Worm (Caenorhabditis elegans) whole organism, L2 larva: Measurements from ENCODE around the gene srw-85.
A peak's percentile ranks its signal among the peaks of the same experiment; 100 is the strongest.

ENCODE experiments used
- C34F6.9 ChIP-seq: fragments of 150-350 bp; optimal IDR thresholded peaks from 2 replicates; lab custom pipeline; 2014; ENCODE audit warnings: missing biosample characterization, missing genetic modification characterization
- R02D3.7 ChIP-seq: fragments of 150-350 bp; optimal IDR thresholded peaks from 2 replicates; lab custom pipeline; 2014; ENCODE audit warnings: missing biosample characterization, missing genetic modification characterization
- Y55F3AM.14 ChIP-seq: fragments of 200-800 bp; sonication (Bioruptor generic); optimal IDR thresholded peaks from 2 replicates; lab custom pipeline; 2018; ENCODE audit warnings: mild to moderate bottlenecking, missing genetic modification characterization, missing compliant biosample characterization
- aly-2 ChIP-seq: fragments of 150-350 bp; optimal IDR thresholded peaks from 2 replicates; lab custom pipeline; 2014; ENCODE audit warnings: missing biosample characterization, missing genetic modification characterization
- ama-1 ChIP-seq: fragments of 150-350 bp; optimal IDR thresholded peaks from 2 replicates; lab custom pipeline; 2018; ENCODE audit warnings: inconsistent platforms
- ceh-16 ChIP-seq: fragments of 150-350 bp; optimal IDR thresholded peaks from 2 replicates; lab custom pipeline; 2014; ENCODE audit warnings: missing biosample characterization, missing genetic modification characterization
- crh-2 ChIP-seq: sonication (generic microtip); optimal IDR thresholded peaks from 2 replicates; lab custom pipeline; 2017; ENCODE audit warnings: missing biosample characterization, missing genetic modification characterization
- egl-27 ChIP-seq: sonication (generic microtip); optimal IDR thresholded peaks from 3 replicates; lab custom pipeline; 2017; ENCODE audit warnings: missing biosample characterization, missing genetic modification reagents, missing genetic modification characterization
- gmeb-1 ChIP-seq: fragments of 150-350 bp; optimal IDR thresholded peaks from 2 replicates; lab custom pipeline; 2014; ENCODE audit warnings: missing biosample characterization, missing genetic modification characterization
- lin-13 ChIP-seq: fragments of 150-350 bp; optimal IDR thresholded peaks from 2 replicates; lab custom pipeline; 2014; ENCODE audit warnings: missing biosample characterization, missing genetic modification reagents, missing genetic modification characterization
- lin-39 ChIP-seq: fragments of 150-350 bp; optimal IDR thresholded peaks from 2 replicates; lab custom pipeline; 2014; ENCODE audit warnings: missing biosample characterization, missing genetic modification reagents, missing genetic modification characterization
- lsy-2 ChIP-seq, 2 experiments: fragments of 150-350 bp in 1 of 2; sonication (generic microtip) in 1 of 2; optimal IDR thresholded peaks; 2 replicates each; lab custom pipeline; 2014 to 2017; ENCODE audit warnings: missing biosample characterization in 2 of 2, missing genetic modification characterization in 2 of 2
- mab-5 ChIP-seq: fragments of 150-350 bp; optimal IDR thresholded peaks from 2 replicates; lab custom pipeline; 2014; ENCODE audit warnings: missing biosample characterization, missing genetic modification characterization
- mbf-1 ChIP-seq: sonication (generic microtip); optimal IDR thresholded peaks from 2 replicates; lab custom pipeline; 2017; ENCODE audit warnings: missing biosample characterization, missing genetic modification characterization
- mdl-1 ChIP-seq, 2 experiments: fragments of 150-350 bp in 1 of 2; sonication (generic microtip) in 1 of 2; optimal IDR thresholded peaks; 2 replicates each; lab custom pipeline; 2017; ENCODE audit warnings: missing biosample characterization in 2 of 2, missing genetic modification characterization in 2 of 2
- nhr-10 ChIP-seq: sonication (generic microtip); optimal IDR thresholded peaks from 2 replicates; lab custom pipeline; 2017; ENCODE audit warnings: missing biosample characterization, missing genetic modification characterization
- nhr-11 ChIP-seq: fragments of 150-350 bp; optimal IDR thresholded peaks from 2 replicates; lab custom pipeline; 2014; ENCODE audit warnings: missing biosample characterization, missing genetic modification characterization
- nhr-129 ChIP-seq: fragments of 150-350 bp; optimal IDR thresholded peaks from 2 replicates; lab custom pipeline; 2014; ENCODE audit warnings: missing biosample characterization, missing genetic modification characterization
- nhr-23 ChIP-seq: fragments of 150-350 bp; optimal IDR thresholded peaks from 2 replicates; lab custom pipeline; 2014; ENCODE audit warnings: missing biosample characterization, missing genetic modification reagents, missing genetic modification characterization
- nhr-25 ChIP-seq: fragments of 150-350 bp; sonication (generic microtip); optimal IDR thresholded peaks from 3 replicates; lab custom pipeline; 2014; ENCODE audit warnings: missing biosample characterization, missing genetic modification characterization
- nhr-6 ChIP-seq: fragments of 150-350 bp; optimal IDR thresholded peaks from 2 replicates; lab custom pipeline; 2014; ENCODE audit warnings: missing biosample characterization, missing genetic modification characterization
- sem-4 ChIP-seq: fragments of 150-350 bp; optimal IDR thresholded peaks from 2 replicates; lab custom pipeline; 2014; ENCODE audit warnings: missing biosample characterization, missing genetic modification reagents, missing genetic modification characterization
- sma-3 ChIP-seq: sonication (generic microtip); optimal IDR thresholded peaks from 2 replicates; lab custom pipeline; 2016; ENCODE audit warnings: missing genetic modification reagents, missing genetic modification characterization, missing compliant biosample characterization
- sma-9 ChIP-seq, 2 experiments: fragments of 150-350 bp in 1 of 2; sonication (generic microtip) in 1 of 2; optimal IDR thresholded peaks; 2 replicates each; lab custom pipeline; 2014 to 2016; ENCODE audit warnings: missing genetic modification characterization in 2 of 2, mild to moderate bottlenecking in 1 of 2, missing biosample characterization in 1 of 2, missing compliant biosample characterization in 1 of 2, missing genetic modification reagents in 1 of 2, moderate library complexity in 1 of 2
- snpc-4 ChIP-seq: fragments of 150-350 bp; optimal IDR thresholded peaks from 2 replicates; lab custom pipeline; 2014; ENCODE audit warnings: missing biosample characterization, missing genetic modification characterization
- unc-55 ChIP-seq: fragments of 150-350 bp; sonication (generic microtip); optimal IDR thresholded peaks from 3 replicates; lab custom pipeline; 2014; ENCODE audit warnings: missing biosample characterization, missing genetic modification reagents, missing genetic modification characterization
- zag-1 ChIP-seq: fragments of 150-350 bp; optimal IDR thresholded peaks from 2 replicates; lab custom pipeline; 2014; ENCODE audit warnings: missing biosample characterization, missing genetic modification characterization
- ztf-1 ChIP-seq: fragments of 200-800 bp; sonication (Bioruptor generic); conservative IDR thresholded peaks from 2 replicates; pipeline ENCODE4 v1.3.6; 2022; ENCODE audit warnings: missing genetic modification characterization, missing compliant biosample characterization
- ztf-11 ChIP-seq: sonication (generic microtip); optimal IDR thresholded peaks from 2 replicates; lab custom pipeline; 2017; ENCODE audit warnings: missing biosample characterization, missing genetic modification characterization

Gene srw-85

DNA sequence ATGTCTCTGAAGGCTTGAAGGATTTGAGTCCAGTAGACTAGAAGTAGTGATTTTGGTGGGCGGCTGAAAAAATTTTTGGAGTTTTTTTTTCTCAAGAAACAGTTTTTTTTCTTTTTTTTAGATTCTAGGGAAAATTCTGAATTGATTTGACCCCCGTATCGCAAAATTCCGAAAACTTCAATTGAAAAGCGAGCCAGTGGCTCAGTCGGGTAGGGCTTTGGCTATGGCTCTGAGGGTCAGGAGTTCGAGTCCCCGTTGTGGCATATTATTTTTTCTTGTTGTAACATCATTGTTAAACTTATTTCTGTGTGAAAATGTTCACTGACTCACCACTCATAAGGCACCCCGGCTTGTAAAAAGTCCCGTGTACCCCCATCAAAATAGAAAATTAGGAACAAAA, 32.5 kb downstream of the srw-85 start:
- TF ChIP-seq nhr-23 (tag; lab: Kevin White, UChicago) = no peak
- no peak for TF ChIP-seq Y55F3AM.14 (GFP tag; lab: Kevin White, UChicago)
- TF ChIP-seq snpc-4 (tag; lab: Kevin White, UChicago) = no peak
- no peak for TF ChIP-seq C34F6.9 (tag; lab: Kevin White, UChicago)

ce11 chrV:19396576-19397313, 34.2 kb downstream of the srw-85 start:
- TF ChIP-seq zag-1 (tag; lab: Kevin White, UChicago) (no peak), aly-2 (no peak), mab-5 (tag; lab: Kevin White, UChicago) (no peak), ceh-16 (tag; lab: Kevin White, UChicago) (no peak), unc-55 (GFP tag; lab: Kevin White, UChicago) (no peak), gmeb-1 (tag; lab: Kevin White, UChicago) (no peak), egl-27 (tag; lab: Kevin White, UChicago) (no peak), nhr-6 (tag; lab: Kevin White, UChicago) (no peak), nhr-10 (no peak), snpc-4 (tag; lab: Kevin White, UChicago) (no peak)
- TF ChIP-seq, all 48 proteins: peak for 0

DNA sequence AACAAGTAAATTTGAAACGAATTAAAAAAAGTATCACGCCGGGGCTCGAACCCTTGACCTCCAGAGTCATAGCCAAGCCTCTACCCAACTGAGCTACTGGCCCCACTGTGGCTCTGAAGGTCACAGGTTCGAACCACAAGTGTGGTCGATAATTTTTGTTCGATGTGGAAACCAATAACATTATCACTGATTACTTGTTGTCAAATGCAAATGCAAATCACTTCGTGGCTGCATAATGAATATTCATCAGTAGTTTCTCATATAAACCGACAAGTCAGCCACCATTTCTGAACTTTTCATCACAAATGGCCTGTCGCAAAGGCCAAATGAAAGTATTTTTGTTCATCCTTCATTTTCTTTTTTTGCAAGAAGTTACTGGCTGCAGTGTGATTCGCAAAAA, 36.2 kb downstream of the srw-85 start, which contains the start of gene C25F9.8:
TSS of gene C25F9.8 (plus strand) at position 301 of the 400 bp plus-strand sequence.
- TF ChIP-seq snpc-4 (tag; lab: Kevin White, UChicago) (no peak), sma-3 (GFP tag; lab: Kevin White, UChicago) (no peak), sma-9 (GFP tag; optimal IDR thresholded peaks at IDR 0.05; lab: Kevin White, UChicago) (no peak), sma-9 (tag; optimal IDR thresholded peaks at IDR 0.05; lab: Kevin White, UChicago) (no peak), mab-5 (tag; lab: Kevin White, UChicago) (no peak), mbf-1 (tag; lab: Kevin White, UChicago) (no peak), ztf-11 (tag; lab: Kevin White, UChicago) (no peak), R02D3.7 (tag; lab: Kevin White, UChicago) (no peak), lin-13 (GFP tag; lab: Kevin White, UChicago) (no peak), nhr-25 (tag; lab: Kevin White, UChicago) (no peak), nhr-10 (no peak)

DNA sequence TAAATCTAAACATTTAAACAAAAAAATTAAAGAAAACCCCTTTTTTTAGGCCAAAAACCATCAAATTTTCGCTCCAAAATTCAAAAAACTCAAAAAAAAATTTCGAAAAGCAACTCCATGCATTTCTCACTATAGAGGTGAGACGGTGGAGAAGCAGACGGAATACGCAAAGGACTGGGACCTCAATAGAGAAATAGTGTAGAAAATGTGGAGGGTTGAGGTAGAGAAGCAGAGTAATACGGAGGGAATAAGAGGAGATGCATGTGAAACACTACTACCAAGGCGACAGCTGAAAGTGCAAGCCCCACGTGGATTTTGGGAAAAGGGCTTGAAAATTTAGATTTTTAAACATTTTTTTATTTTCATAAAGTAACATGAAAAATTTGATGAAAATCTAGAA, 39.7 kb downstream of the srw-85 start:
- TF ChIP-seq nhr-25 (tag; lab: Kevin White, UChicago) = no peak
- no peak for TF ChIP-seq nhr-11 (tag; lab: Kevin White, UChicago)
- TF ChIP-seq crh-2 = peak; percentile 14
- peak; percentile 57 for TF ChIP-seq unc-55 (GFP tag; lab: Kevin White, UChicago)
- no peak for TF ChIP-seq mab-5 (tag; lab: Kevin White, UChicago)
- no peak for TF ChIP-seq gmeb-1 (tag; lab: Kevin White, UChicago)
- TF ChIP-seq nhr-129 (tag; lab: Kevin White, UChicago) = peak; percentile 10
- no peak for TF ChIP-seq Y55F3AM.14 (GFP tag; lab: Kevin White, UChicago)
- peak in 1 of 2 experiments; percentile 33 for TF ChIP-seq lsy-2 (tag; optimal IDR thresholded peaks at IDR 0.05; lab: Kevin White, UChicago)
- TF ChIP-seq mdl-1 (tag; optimal IDR thresholded peaks at IDR 0.05; lab: Kevin White, UChicago) = no peak
- no peak for TF ChIP-seq ztf-1 (GFP tag; lab: Robert Waterston, UW)
- TF ChIP-seq C34F6.9 (tag; lab: Kevin White, UChicago) = peak; percentile 20
- no peak for TF ChIP-seq ztf-11 (tag; lab: Kevin White, UChicago)
- TF ChIP-seq lin-39 (tag; lab: Kevin White, UChicago) = no peak

DNA sequence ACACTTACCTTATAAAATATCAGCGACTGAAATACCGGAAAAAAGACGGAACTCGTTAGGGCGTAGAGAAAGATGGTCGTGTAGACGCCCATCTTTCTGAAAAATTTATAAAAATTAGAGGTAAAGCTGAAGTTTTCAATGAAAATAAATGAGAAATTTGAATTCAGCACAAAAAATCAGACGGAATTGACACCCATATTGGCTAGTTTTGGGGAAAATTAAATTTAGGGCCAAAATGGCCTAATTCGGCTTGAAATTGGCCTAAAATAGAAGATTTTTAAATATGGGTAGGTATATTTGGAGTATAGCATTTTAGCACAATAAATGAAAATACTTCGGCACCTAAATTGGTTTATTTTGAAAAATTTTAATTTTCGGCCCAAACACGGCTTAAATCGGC, 40.9 kb downstream of the srw-85 start, which contains the start of gene slcr-46.2:
TSS of gene slcr-46.2 (minus strand) at position 101 of the 400 bp plus-strand sequence.
- TF ChIP-seq unc-55 (GFP tag; lab: Kevin White, UChicago) (no peak), R02D3.7 (tag; lab: Kevin White, UChicago) (no peak), ama-1 (no peak), ztf-1 (GFP tag; lab: Robert Waterston, UW) (no peak), ceh-16 (tag; lab: Kevin White, UChicago) (no peak), zag-1 (tag; lab: Kevin White, UChicago) (no peak), snpc-4 (tag; lab: Kevin White, UChicago) (no peak), nhr-10 (no peak)

DNA sequence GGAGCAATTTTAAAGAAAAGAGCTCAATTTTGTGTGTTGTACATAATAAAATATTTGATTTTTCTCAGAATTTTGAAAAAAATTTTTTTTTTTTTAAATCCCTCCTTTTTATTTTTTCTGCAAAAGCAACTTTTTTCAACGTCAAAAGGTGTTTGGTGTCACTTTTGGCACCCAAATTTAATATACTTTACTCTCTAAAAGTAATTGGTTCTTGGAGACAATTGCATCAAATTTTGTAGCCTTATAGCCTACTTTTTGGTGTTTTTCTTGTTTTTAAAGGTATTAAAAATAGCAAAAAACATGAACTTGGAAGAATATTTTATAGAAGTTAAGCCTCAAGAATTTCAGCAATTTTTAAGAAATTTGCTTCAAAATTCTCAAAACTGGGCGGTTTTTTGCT, 50.0 kb downstream of the srw-85 start, which contains the start of gene srw-84:
TSS of gene srw-84 (plus strand) at position 301 of the 400 bp plus-strand sequence.
- TF ChIP-seq unc-55 (GFP tag; lab: Kevin White, UChicago) = no peak
- no peak for TF ChIP-seq zag-1 (tag; lab: Kevin White, UChicago)
- no peak for TF ChIP-seq nhr-25 (tag; lab: Kevin White, UChicago)
- TF ChIP-seq nhr-11 (tag; lab: Kevin White, UChicago) = no peak
- TF ChIP-seq sem-4 (tag; lab: Kevin White, UChicago) = no peak
